Worm (Caenorhabditis elegans) whole organism, L1 larva: Measurements from ENCODE around the gene cdr-1.

Experiments used
- ama-1 ChIP-seq: fragments of 150-350 bp; optimal IDR thresholded peaks from 2 replicates; lab custom pipeline; 2014
- blmp-1 ChIP-seq: fragments of 150-350 bp; optimal IDR thresholded peaks from 2 replicates; lab custom pipeline; 2014; ENCODE audit warnings: missing biosample characterization, missing genetic modification characterization
- efl-1 ChIP-seq, 4 experiments: fragments of 150-350 bp; optimal IDR thresholded peaks in 3 of 4; peaks in 1 of 4; 1 replicate in 1 of 4; 2 replicates in 3 of 4; lab custom pipeline; 2014; ENCODE audit warnings: missing biosample characterization in 2 of 4, missing genetic modification characterization in 2 of 4, missing genetic modification reagents in 2 of 4
- efl-3 ChIP-seq: fragments of 200-800 bp; sonication (Bioruptor generic); optimal IDR thresholded peaks from 2 replicates; lab custom pipeline; 2018; ENCODE audit warnings: mild to moderate bottlenecking, missing genetic modification characterization, missing compliant biosample characterization
- fkh-4 ChIP-seq: sonication (generic microtip); optimal IDR thresholded peaks from 2 replicates; lab custom pipeline; 2016; ENCODE audit warnings: missing compliant biosample characterization, missing genetic modification characterization, borderline replicate concordance
- fos-1 ChIP-seq: fragments of 150-350 bp; optimal IDR thresholded peaks from 2 replicates; lab custom pipeline; 2014; ENCODE audit warnings: missing biosample characterization, missing genetic modification characterization
- lin-14 ChIP-seq: fragments of 200-800 bp; sonication (Bioruptor generic); optimal IDR thresholded peaks from 2 replicates; lab custom pipeline; 2018; ENCODE audit warnings: mild to moderate bottlenecking, missing genetic modification characterization, moderate library complexity, missing compliant biosample characterization
- lin-15B ChIP-seq: fragments of 150-350 bp; sonication (generic microtip); optimal IDR thresholded peaks from 3 replicates; lab custom pipeline; 2014; ENCODE audit warnings: missing biosample characterization, missing genetic modification characterization
- lin-35 ChIP-seq, 2 experiments: fragments of 150-350 bp; optimal IDR thresholded peaks; 2 replicates each; lab custom pipeline; 2014; ENCODE audit warnings: missing biosample characterization in 2 of 2, missing genetic modification characterization in 2 of 2, missing genetic modification reagents in 2 of 2
- mef-2 ChIP-seq: fragments of 150-350 bp; optimal IDR thresholded peaks from 2 replicates; lab custom pipeline; 2014; ENCODE audit warnings: missing biosample characterization, missing genetic modification characterization
- pqm-1 ChIP-seq: sonication (generic microtip); optimal IDR thresholded peaks from 3 replicates; lab custom pipeline; 2017; ENCODE audit warnings: missing biosample characterization, missing genetic modification characterization
- skn-1 ChIP-seq: fragments of 150-350 bp; optimal IDR thresholded peaks from 2 replicates; lab custom pipeline; 2014; ENCODE audit warnings: missing biosample characterization, missing genetic modification characterization
- tbx-2 ChIP-seq: sonication (generic microtip); optimal IDR thresholded peaks from 2 replicates; lab custom pipeline; 2016; ENCODE audit warnings: missing genetic modification characterization, missing compliant biosample characterization
- zag-1 ChIP-seq: fragments of 150-350 bp; optimal IDR thresholded peaks from 2 replicates; lab custom pipeline; 2014; ENCODE audit warnings: missing biosample characterization, missing genetic modification characterization

ce11 chrV:15970820-15971219, 49.7 kb downstream of the cdr-1 start:
- TF ChIP-seq tbx-2 (tag; lab: Kevin White, UChicago) (no peak), lin-14 (GFP tag; lab: Kevin White, UChicago) (no peak), ama-1 (lab: Kevin White, UChicago) (no peak), lin-15B (tag; lab: Kevin White, UChicago) (no peak), fkh-4 (tag; lab: Kevin White, UChicago) (no peak), pqm-1 (tag; lab: Kevin White, UChicago) (no peak), blmp-1 (tag; lab: Kevin White, UChicago) (no peak), zag-1 (tag; lab: Kevin White, UChicago) (no peak), efl-1 (optimal IDR thresholded peaks at IDR 0.05; lab: Kevin White, UChicago) (no peak), efl-1 (GFP tag; optimal IDR thresholded peaks at IDR 0.05 in 1 of 2; lab: Kevin White, UChicago) (no peak), skn-1 (tag; lab: Kevin White, UChicago) (no peak), mef-2 (tag; lab: Kevin White, UChicago) (no peak), lin-35 (GFP tag; optimal IDR thresholded peaks at IDR 0.05; lab: Kevin White, UChicago) (no peak), fos-1 (tag; lab: Kevin White, UChicago) (no peak), efl-3 (GFP tag; lab: Kevin White, UChicago) (no peak)
